Fruit fly (Drosophila melanogaster) Kc167 (cell line): Measurements from ENCODE around the gene CG5445.

Experiments
- Myc ChIP-seq: fragments of >200 bp; optimal IDR thresholded peaks from 2 replicates; lab custom pipeline; 2017; ENCODE audit warnings: missing external identifiers
- Sin3A ChIP-seq: fragments of >200 bp; optimal IDR thresholded peaks from 2 replicates; lab custom pipeline; 2018; ENCODE audit warnings: missing external identifiers
- insv ChIP-seq: fragments of >200 bp; optimal IDR thresholded peaks from 3 replicates; lab custom pipeline; 2018; ENCODE audit warnings: missing external identifiers
- psq ChIP-seq: fragments of >200 bp; optimal IDR thresholded peaks from 2 replicates; lab custom pipeline; 2017; ENCODE audit warnings: missing external identifiers
- ttk ChIP-seq: sonication (Bioruptor generic); optimal IDR thresholded peaks from 2 replicates; lab custom pipeline; 2017; ENCODE audit warnings: missing external identifiers

dm6 chrX:17284400-17284799, 2.1 kb downstream of the CG5445 start, which contains the start of gene CG8661:
- TF ChIP-seq Sin3A (lab: Kevin White, UChicago) (no peak), ttk (lab: Kevin White, UChicago) (no peak), Myc (lab: Kevin White, UChicago) (no peak), psq (no peak), insv (lab: Kevin White, UChicago) (no peak)
